Worm (Caenorhabditis elegans) whole organism, L1 larva: Measurements from ENCODE around the gene F49E10.4.

Experiments used
- aly-2 ChIP-seq: fragments of 150-350 bp; optimal IDR thresholded peaks from 2 replicates; lab custom pipeline; 2014; ENCODE audit warnings: missing biosample characterization, missing genetic modification characterization
- efl-3 ChIP-seq: fragments of 200-800 bp; sonication (Bioruptor generic); optimal IDR thresholded peaks from 2 replicates; lab custom pipeline; 2018; ENCODE audit warnings: mild to moderate bottlenecking, missing genetic modification characterization, missing compliant biosample characterization
- lin-13 ChIP-seq: fragments of 150-350 bp; optimal IDR thresholded peaks from 2 replicates; lab custom pipeline; 2014; ENCODE audit warnings: missing biosample characterization, missing genetic modification reagents, missing genetic modification characterization
- mep-1 ChIP-seq: fragments of 150-350 bp; optimal IDR thresholded peaks from 2 replicates; lab custom pipeline; 2014; ENCODE audit warnings: missing biosample characterization, missing genetic modification characterization
- nhr-12 ChIP-seq: sonication (generic microtip); optimal IDR thresholded peaks from 2 replicates; lab custom pipeline; 2017; ENCODE audit warnings: missing biosample characterization, missing genetic modification characterization
- nhr-20 ChIP-seq: sonication (generic microtip); optimal IDR thresholded peaks from 2 replicates; lab custom pipeline; 2016; ENCODE audit warnings: mild to moderate bottlenecking, missing genetic modification characterization, missing compliant biosample characterization
- nhr-237 ChIP-seq: fragments of 150-350 bp; optimal IDR thresholded peaks from 2 replicates; lab custom pipeline; 2014; ENCODE audit warnings: missing biosample characterization, missing genetic modification characterization
- sox-4 ChIP-seq: sonication (generic microtip); optimal IDR thresholded peaks from 2 replicates; lab custom pipeline; 2016; ENCODE audit warnings: missing genetic modification characterization, missing compliant biosample characterization
- ztf-4 ChIP-seq: fragments of 150-350 bp; optimal IDR thresholded peaks from 2 replicates; lab custom pipeline; 2014; ENCODE audit warnings: missing biosample characterization, missing genetic modification characterization

ce11 chrX:5862408-5862807 is 13.3 kb upstream of the F49E10.4 start, which contains the start of gene ctbp-1:
- TF ChIP-seq lin-13 (GFP tag; lab: Kevin White, UChicago) (no peak), sox-4 (tag; lab: Kevin White, UChicago) (no peak), nhr-237 (tag; lab: Kevin White, UChicago) (no peak), aly-2 (tag; lab: Kevin White, UChicago) (no peak), nhr-20 (tag; lab: Kevin White, UChicago) (no peak), mep-1 (no peak), ztf-4 (no peak), efl-3 (no peak), nhr-12 (tag; lab: Kevin White, UChicago) (no peak)
